Fruit fly (Drosophila melanogaster): ENCODE results near the gene Nepl19.

Gene Nepl19

DNA sequence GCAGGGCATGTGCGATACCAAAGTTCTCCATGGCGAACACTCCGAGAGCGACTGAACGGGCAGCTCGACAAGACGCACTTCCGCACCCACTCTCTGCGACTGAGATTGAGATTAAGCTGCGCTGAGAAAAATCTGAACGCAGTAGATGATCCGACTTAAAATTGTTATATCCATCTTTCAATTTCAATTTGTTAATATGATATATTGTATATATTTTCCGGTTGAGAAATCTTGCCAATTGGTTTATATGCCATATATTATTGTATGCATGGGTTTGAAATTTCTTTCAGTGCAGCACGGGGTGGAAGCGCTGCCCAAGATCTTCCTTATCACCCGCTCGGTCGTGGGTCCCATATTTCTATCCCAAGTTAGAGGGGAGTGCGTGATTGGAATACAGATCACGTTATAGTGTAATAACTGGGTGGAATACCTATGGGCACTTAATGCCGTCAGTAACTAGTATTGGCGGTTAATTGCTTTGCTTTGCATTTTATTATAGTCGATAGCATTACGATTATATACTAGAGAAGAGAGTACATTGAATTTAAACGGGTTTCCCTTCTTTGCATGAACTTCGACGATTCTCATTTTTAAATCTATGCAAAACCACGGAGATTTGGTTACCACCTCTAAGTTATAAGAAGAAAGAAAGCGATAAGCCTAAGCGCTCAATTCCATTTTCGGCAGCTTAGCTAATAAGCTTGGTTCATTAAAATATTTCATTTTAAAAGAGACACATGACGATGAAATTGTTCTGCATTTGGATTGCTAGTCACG, at the start of gene Nepl19, which contains the start of gene Nepl20 (continued):
- TF ChIP-seq CG10565 (GFP tag; optimal IDR thresholded peaks at IDR 0.05): no peak
- TF ChIP-seq CG8478 (optimal IDR thresholded peaks at IDR 0.05): no peak
- TF ChIP-seq CG5245 (GFP tag; optimal IDR thresholded peaks at IDR 0.05): peak; percentile 78
- no peak for TF ChIP-seq CG34224 (GFP tag; IDR thresholded peaks at IDR 0.05; ENCODE audit: partially characterized antibody)
- peak; percentile 77 for TF ChIP-seq fd96Cb (tag; optimal IDR thresholded peaks at IDR 0.05)
- TF ChIP-seq hth (optimal IDR thresholded peaks at IDR 0.05): no peak
- TF ChIP-seq unpg (GFP tag; optimal IDR thresholded peaks at IDR 0.05): peak; percentile 83
- no peak for TF ChIP-seq pita (GFP tag; optimal IDR thresholded peaks at IDR 0.05)
- peak; percentile 46 for TF ChIP-seq Adf1 (GFP tag; IDR thresholded peaks at IDR 0.05)
- TF ChIP-seq CG12104 (GFP tag; optimal IDR thresholded peaks at IDR 0.05): peak; percentile 67
- no peak for TF ChIP-seq CG2199 (GFP tag; IDR thresholded peaks at IDR 0.05)
- no peak for TF ChIP-seq HLHmδ (GFP tag; optimal IDR thresholded peaks at IDR 0.05)
- peak; percentile 86 for TF ChIP-seq Meics (GFP tag; optimal IDR thresholded peaks at IDR 0.05)
- peak; percentile 50; the same call in 2 of the 3 replicates for TF ChIP-seq CG14050 (GFP tag; IDR thresholded peaks at IDR 0.05)
- peak; percentile 34 for TF ChIP-seq pho (GFP tag; optimal IDR thresholded peaks at IDR 0.05)
- TF ChIP-seq slbo (GFP tag; IDR thresholded peaks at IDR 0.05): peak; percentile 84
- TF ChIP-seq H15 (GFP tag; IDR thresholded peaks at IDR 0.05): peak; percentile 86
- peak; percentile 25 for TF ChIP-seq CG1792 (GFP tag; optimal IDR thresholded peaks at IDR 0.05)
- TF ChIP-seq Trl (optimal IDR thresholded peaks at IDR 0.05): no peak
- TF ChIP-seq Trl (GFP tag; optimal IDR thresholded peaks at IDR 0.05): peak; percentile 36
- TF ChIP-seq NK7.1 (GFP tag; optimal IDR thresholded peaks at IDR 0.05): no peak
- TF ChIP-seq CG2202 (tag; optimal IDR thresholded peaks at IDR 0.05): peak; percentile 55
- peak; percentile 82 for TF ChIP-seq Optix (GFP tag; IDR thresholded peaks at IDR 0.05)
- peak; percentile 57 for TF ChIP-seq CG10274 (GFP tag; optimal IDR thresholded peaks at IDR 0.05)
- TF ChIP-seq Sin3A (optimal IDR thresholded peaks at IDR 0.05): no peak
- peak; percentile 34 for TF ChIP-seq jumu (GFP tag; optimal IDR thresholded peaks at IDR 0.05)
- no peak for TF ChIP-seq CG3065 (GFP tag; optimal IDR thresholded peaks at IDR 0.05)
- no peak for TF ChIP-seq prd (optimal IDR thresholded peaks at IDR 0.05)
- TF ChIP-seq prd (GFP tag; IDR thresholded peaks at IDR 0.05): peak; percentile 88
- TF ChIP-seq p53 (GFP tag; optimal IDR thresholded peaks at IDR 0.05): no peak
- TF ChIP-seq en (GFP tag; optimal IDR thresholded peaks at IDR 0.05): no peak
- peak; percentile 56 for TF ChIP-seq wor (GFP tag; IDR thresholded peaks at IDR 0.05)
- peak; percentile 35 for TF ChIP-seq CG6654 (GFP tag; optimal IDR thresholded peaks at IDR 0.05)
- TF ChIP-seq nerfin-2 (GFP tag; IDR thresholded peaks at IDR 0.05; ENCODE audit: partially characterized antibody): no peak
- peak; percentile 62; the same call in 1 of the 2 replicates for TF ChIP-seq CG16779 (GFP tag; IDR thresholded peaks at IDR 0.05)
- TF ChIP-seq sc (optimal IDR thresholded peaks at IDR 0.05): no peak
- TF ChIP-seq sc (GFP tag; optimal IDR thresholded peaks at IDR 0.05): peak; percentile 42
- peak; percentile 72 for TF ChIP-seq CG10959 (GFP tag; IDR thresholded peaks at IDR 0.05)
- no peak for TF ChIP-seq dm (GFP tag; optimal IDR thresholded peaks at IDR 0.05)
- TF ChIP-seq CG2116 (GFP tag; optimal IDR thresholded peaks at IDR 0.05): peak; percentile 26
- peak; percentile 88 for TF ChIP-seq CG32532 (GFP tag; IDR thresholded peaks at IDR 0.05)
- peak; percentile 69 for TF ChIP-seq CG13775 (GFP tag; optimal IDR thresholded peaks at IDR 0.05)
- no peak for TF ChIP-seq slou (GFP tag; optimal IDR thresholded peaks at IDR 0.05)
- TF ChIP-seq cwo (GFP tag; optimal IDR thresholded peaks at IDR 0.05): peak; percentile 86
- peak in 1 of 2 experiments; percentile 9 for TF ChIP-seq crp (GFP tag; optimal IDR thresholded peaks at IDR 0.05)
- TF ChIP-seq CG14860 (GFP tag; IDR thresholded peaks at IDR 0.05; ENCODE audit: partially characterized antibody): no peak
- peak; percentile 71 for TF ChIP-seq vfl (GFP tag; optimal IDR thresholded peaks at IDR 0.05)
- peak; percentile 49; the same call in 1 of the 2 replicates for TF ChIP-seq al (GFP tag; IDR thresholded peaks at IDR 0.05)
- peak; percentile 75 for TF ChIP-seq BtbVII (GFP tag; optimal IDR thresholded peaks at IDR 0.05)
- peak; percentile 82 for TF ChIP-seq CG31441 (GFP tag; IDR thresholded peaks at IDR 0.05)
- peak; percentile 67 for TF ChIP-seq CG1024 (GFP tag; IDR thresholded peaks at IDR 0.05)
- TF ChIP-seq dati (GFP tag; IDR thresholded peaks at IDR 0.05): 0 out of 2 replicates have a peak, but pooled peaks have one; percentile 47

Measured in whole organism, embryonic.